Worm (Caenorhabditis elegans) whole organism, L3 larva: ENCODE results near the gene fbxa-19.
A peak's percentile ranks its signal among the peaks of the same experiment; 100 is the strongest.

Source experiments
- aly-2 ChIP-seq: fragments of 150-350 bp; optimal IDR thresholded peaks from 2 replicates; lab custom pipeline; 2014; ENCODE audit warnings: missing biosample characterization, missing genetic modification characterization
- ama-1 ChIP-seq: fragments of 150-350 bp; optimal IDR thresholded peaks from 2 replicates; lab custom pipeline; 2018
- ceh-16 ChIP-seq: sonication (generic microtip); optimal IDR thresholded peaks from 2 replicates; lab custom pipeline; 2017; ENCODE audit warnings: missing biosample characterization, missing genetic modification characterization
- egl-27 ChIP-seq: sonication (generic microtip); optimal IDR thresholded peaks from 4 replicates; lab custom pipeline; 2017; ENCODE audit warnings: missing biosample characterization, missing genetic modification reagents, missing genetic modification characterization
- lsy-12 ChIP-seq: sonication (generic microtip); optimal IDR thresholded peaks from 2 replicates; lab custom pipeline; 2016; ENCODE audit warnings: mild to moderate bottlenecking, missing genetic modification characterization, missing compliant biosample characterization
- nhr-11 ChIP-seq: fragments of 150-350 bp; optimal IDR thresholded peaks from 2 replicates; lab custom pipeline; 2014; ENCODE audit warnings: missing biosample characterization, missing genetic modification characterization
- nhr-25 ChIP-seq: sonication (generic microtip); optimal IDR thresholded peaks from 2 replicates; lab custom pipeline; 2017; ENCODE audit warnings: missing biosample characterization, missing genetic modification characterization
- pqm-1 ChIP-seq: fragments of 150-350 bp; optimal IDR thresholded peaks from 2 replicates; lab custom pipeline; 2017; ENCODE audit warnings: missing biosample characterization, missing genetic modification characterization, inconsistent platforms

- TF ChIP-seq nhr-11 (tag; lab: Kevin White, UChicago), result no peak
- TF ChIP-seq egl-27 (tag; lab: Kevin White, UChicago), result no peak
- no peak for TF ChIP-seq nhr-25 (tag; lab: Kevin White, UChicago)
- no peak for TF ChIP-seq lsy-12 (tag; lab: Kevin White, UChicago)
- no peak for TF ChIP-seq ceh-16 (tag; lab: Kevin White, UChicago)
- no peak for TF ChIP-seq ama-1 (lab: Kevin White, UChicago)
- TF ChIP-seq pqm-1 (tag; lab: Kevin White, UChicago), result peak; percentile 86
- no peak for TF ChIP-seq aly-2
Observed at ce11 chrIII:1295149-1295716, 20.0 kb upstream of the fbxa-19 start, which contains the start of gene fbxa-35.
